Fruit fly (Drosophila melanogaster): ENCODE results near the gene CG13843.

DNA sequence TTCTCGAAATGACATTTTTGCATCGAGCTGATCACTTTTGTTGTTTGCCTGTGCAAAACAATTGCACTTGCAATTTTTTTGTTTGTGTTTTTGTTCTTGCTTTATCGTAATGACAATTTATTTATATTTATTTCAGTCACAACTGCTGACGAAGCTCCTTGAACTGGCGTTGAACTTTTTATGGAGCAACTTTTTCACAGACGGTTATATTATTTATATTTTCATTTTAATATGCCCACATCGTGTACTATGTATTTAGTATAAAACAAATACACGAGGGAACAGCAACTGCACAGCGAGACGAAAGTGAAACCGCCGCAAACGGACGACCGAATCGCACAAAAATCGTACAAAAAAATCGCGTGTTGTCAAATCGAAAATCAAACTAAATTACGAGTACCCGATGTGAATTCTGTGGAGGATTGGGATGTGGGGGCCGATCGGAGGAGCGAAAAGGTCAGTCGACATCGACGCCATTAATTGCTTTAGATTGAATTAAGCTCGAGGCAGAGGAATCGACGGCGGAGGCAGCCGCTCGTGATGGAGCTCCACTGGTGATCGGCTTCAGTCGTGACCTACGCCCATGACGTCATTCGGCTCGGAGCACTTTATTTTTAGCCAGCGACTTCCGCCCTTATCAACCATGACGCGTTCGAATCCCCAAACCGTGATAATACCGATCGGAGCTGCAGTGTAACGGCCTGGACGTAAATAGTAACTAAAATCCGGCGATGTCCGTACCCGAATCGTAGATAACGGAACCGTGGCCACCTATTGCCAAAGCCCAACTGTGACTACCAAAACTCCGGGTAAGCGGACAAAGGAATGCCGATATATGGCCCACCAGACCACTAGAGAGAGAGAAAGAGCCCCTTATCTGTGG, 26.6 kb downstream of the CG13843 start:
- peak; percentile 39 for TF ChIP-seq cic (GFP tag; optimal IDR thresholded peaks at IDR 0.05)
- peak; percentile 83 for TF ChIP-seq tj (GFP tag; optimal IDR thresholded peaks at IDR 0.05)
- no peak for TF ChIP-seq Hr96 (GFP tag; optimal IDR thresholded peaks at IDR 0.05)
- no peak for TF ChIP-seq CG12768 (GFP tag; optimal IDR thresholded peaks at IDR 0.05)
- TF ChIP-seq cnc (optimal IDR thresholded peaks at IDR 0.05) = no peak
- no peak for TF ChIP-seq kay (GFP tag; ENCODE audit: borderline replicate concordance)
- no peak for TF ChIP-seq Clk (GFP tag; optimal IDR thresholded peaks at IDR 0.05)
- TF ChIP-seq CG33017 (tag; optimal IDR thresholded peaks at IDR 0.05) = no peak
- no peak for TF ChIP-seq Mnt (GFP tag; optimal IDR thresholded peaks at IDR 0.05)
- no peak for TF ChIP-seq CG7045 (GFP tag; optimal IDR thresholded peaks at IDR 0.05)
- no peak for TF ChIP-seq CG1620 (GFP tag; optimal IDR thresholded peaks at IDR 0.05)
- TF ChIP-seq Crg-1 (GFP tag; optimal IDR thresholded peaks at IDR 0.05) = no peak
